Fruit fly (Drosophila melanogaster): ENCODE data around the gene betaggt-I.
A peak's percentile ranks its signal among the peaks of the same experiment; 100 is the strongest.

The betaggt-I gene

dm6 chr2L:4906546-4907250, 38.7 kb upstream of the betaggt-I start, which contains the start of gene snsl (continued):
- TF ChIP-seq ken (GFP tag; IDR thresholded peaks at IDR 0.05) (peak; percentile 56; the same call in 1 of the 3 replicates), Hmx (GFP tag; optimal IDR thresholded peaks at IDR 0.05) (no peak), CG13424 (tag; optimal IDR thresholded peaks at IDR 0.05) (peak; percentile 88), Nf-YB (GFP tag; optimal IDR thresholded peaks at IDR 0.05) (peak; percentile 56), CG9797 (GFP tag; optimal IDR thresholded peaks at IDR 0.05) (no peak), Blimp-1 (GFP tag; optimal IDR thresholded peaks at IDR 0.05) (peak; percentile 64), CG17359 (tag; optimal IDR thresholded peaks at IDR 0.05) (peak; percentile 70), Ravus (GFP tag; IDR thresholded peaks at IDR 0.05) (no peak), grau (tag; optimal IDR thresholded peaks at IDR 0.05) (peak; percentile 77), CG5245 (GFP tag; optimal IDR thresholded peaks at IDR 0.05) (peak; percentile 8), NfI (GFP tag; optimal IDR thresholded peaks at IDR 0.05) (peak; percentile 23), dysf (GFP tag; IDR thresholded peaks at IDR 0.05) (peak; percentile 73), sob (GFP tag; IDR thresholded peaks at IDR 0.05) (no peak; the same call in 1 of the 2 replicates), Camta (GFP tag; optimal IDR thresholded peaks at IDR 0.05) (no peak), CoRest (tag; optimal IDR thresholded peaks at IDR 0.05) (peak; percentile 86), E2f1 (GFP tag; IDR thresholded peaks at IDR 0.05) (peak; percentile 53; the same call in 1 of the 2 replicates), CG1602 (GFP tag; optimal IDR thresholded peaks at IDR 0.05) (no peak), unpg (GFP tag; optimal IDR thresholded peaks at IDR 0.05) (peak; percentile 52), CG9609 (GFP tag; optimal IDR thresholded peaks at IDR 0.05) (no peak), kni (GFP tag; optimal IDR thresholded peaks at IDR 0.05) (no peak), CG3065 (GFP tag; optimal IDR thresholded peaks at IDR 0.05) (no peak), CG42726 (GFP tag; IDR thresholded peaks at IDR 0.05; ENCODE audit: partially characterized antibody) (0 out of 2 replicates have a peak, but pooled peaks have one; percentile 36), Mrtf (GFP tag; IDR thresholded peaks at IDR 0.05) (no peak), ssp (GFP tag; IDR thresholded peaks at IDR 0.05) (0 out of 2 replicates have a peak, but pooled peaks have one; percentile 12), bigmax (GFP tag; optimal IDR thresholded peaks at IDR 0.05) (no peak), Meics (GFP tag; optimal IDR thresholded peaks at IDR 0.05) (peak; percentile 65), CG11456 (GFP tag; IDR thresholded peaks at IDR 0.05) (no peak), sens (GFP tag) (peak; percentile 84), CkIIα-i1 (GFP tag; IDR thresholded peaks at IDR 0.05) (no peak), Hey (tag; optimal IDR thresholded peaks at IDR 0.05) (no peak), CG10209 (GFP tag; optimal IDR thresholded peaks at IDR 0.05) (peak; percentile 43), fru (optimal IDR thresholded peaks at IDR 0.05) (no peak), seq (GFP tag; IDR thresholded peaks at IDR 0.05) (0 out of 2 replicates have a peak, but pooled peaks have one; percentile 30), Adf1 (GFP tag; IDR thresholded peaks at IDR 0.05) (no peak), CG18262 (tag; optimal IDR thresholded peaks at IDR 0.05) (peak; percentile 85), CG3995 (GFP tag; optimal IDR thresholded peaks at IDR 0.05) (no peak), CG8359 (GFP tag; optimal IDR thresholded peaks at IDR 0.05; ENCODE audit: borderline replicate concordance) (peak; percentile 13), bsh (GFP tag; optimal IDR thresholded peaks at IDR 0.05) (peak in 1 of 2 experiments; percentile 25), CG33557 (GFP tag; optimal IDR thresholded peaks at IDR 0.05) (peak; percentile 42), CG9727 (GFP tag; optimal IDR thresholded peaks at IDR 0.05) (peak; percentile 71), h (optimal IDR thresholded peaks at IDR 0.05) (no peak), Optix (GFP tag; IDR thresholded peaks at IDR 0.05) (no peak), tup (GFP tag; optimal IDR thresholded peaks at IDR 0.05) (no peak), CG12659 (GFP tag; optimal IDR thresholded peaks at IDR 0.05) (peak; percentile 77), H15 (GFP tag; IDR thresholded peaks at IDR 0.05) (no peak), CG7839 (tag; optimal IDR thresholded peaks at IDR 0.05) (peak; percentile 83), croc (GFP tag; conservative IDR thresholded peaks at IDR 0.05) (no peak), Lpt (GFP tag; optimal IDR thresholded peaks at IDR 0.05) (no peak), CG17361 (GFP tag; IDR thresholded peaks at IDR 0.05) (peak; percentile 93), Hr3 (GFP tag; optimal IDR thresholded peaks at IDR 0.05) (peak; percentile 55)

Measured in whole organism, embryonic.